Worm (Caenorhabditis elegans) whole organism, late embryonic: Measurements from ENCODE around the gene flad-1.

ENCODE experiments used
- ceh-34 ChIP-seq: sonication (generic microtip); optimal IDR thresholded peaks from 2 replicates; lab custom pipeline; 2016; ENCODE audit warnings: mild to moderate bottlenecking, missing genetic modification characterization, missing compliant biosample characterization
- fkh-10 ChIP-seq: fragments of 150-350 bp; optimal IDR thresholded peaks from 2 replicates; lab custom pipeline; 2014; ENCODE audit warnings: missing biosample characterization, missing genetic modification reagents, missing genetic modification characterization
- fkh-6 ChIP-seq: sonication (generic microtip); optimal IDR thresholded peaks from 2 replicates; lab custom pipeline; 2016; ENCODE audit warnings: missing genetic modification characterization, missing compliant biosample characterization
- unc-55 ChIP-seq: sonication (generic microtip); optimal IDR thresholded peaks from 2 replicates; lab custom pipeline; 2017; ENCODE audit warnings: missing biosample characterization, missing genetic modification reagents, missing genetic modification characterization
- unc-86 ChIP-seq: sonication (generic microtip); optimal IDR thresholded peaks from 2 replicates; lab custom pipeline; 2016; ENCODE audit warnings: missing genetic modification characterization, missing compliant biosample characterization

DNA sequence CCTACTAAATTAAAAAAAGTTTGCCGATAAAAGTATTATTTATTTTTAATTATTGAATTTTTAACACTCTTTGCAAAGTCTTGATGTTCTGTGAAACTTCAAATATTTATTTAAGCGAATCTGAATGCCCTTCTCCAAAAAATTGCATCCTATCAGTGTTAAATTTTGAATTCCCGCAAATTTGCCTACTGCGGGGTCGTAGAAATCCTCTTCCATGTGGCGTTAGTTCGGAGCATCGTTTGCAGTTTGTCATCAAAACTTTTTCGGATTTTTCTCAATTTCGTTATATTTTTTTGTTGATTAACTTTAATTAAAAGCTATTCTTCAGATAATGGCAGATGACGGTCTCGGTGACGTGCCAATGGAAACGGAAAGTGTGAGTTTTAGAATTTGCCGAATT, 3.5 kb upstream of the flad-1 start, which contains the start of gene ufd-3:
- TF ChIP-seq fkh-6 (tag; lab: Kevin White, UChicago): peak; percentile 65
- no peak for TF ChIP-seq fkh-10 (GFP tag; lab: Kevin White, UChicago)
- peak; percentile 76 for TF ChIP-seq ceh-34 (tag; lab: Kevin White, UChicago)
- TF ChIP-seq unc-55 (GFP tag; lab: Kevin White, UChicago): peak; percentile 54
- TF ChIP-seq unc-86 (tag; lab: Kevin White, UChicago): no peak
